Fruit fly (Drosophila melanogaster) whole organism, embryonic: ENCODE measurements around the gene E2f2.

Experiments used
- CG14667 ChIP-seq: fragments of 200-800 bp; sonication (Bioruptor generic); IDR thresholded peaks from 2 replicates; pipeline ENCODE4 v1.3.6; 2022; ENCODE audit warnings: missing biosample characterization, missing genetic modification characterization
- CG2712 ChIP-seq: fragments of 200-800 bp; optimal IDR thresholded peaks from 3 replicates; lab custom pipeline; 2019; ENCODE audit warnings: missing biosample characterization, mild to moderate bottlenecking, missing genetic modification characterization, moderate library complexity
- CG2889 ChIP-seq: fragments of 200-800 bp; sonication (Bioruptor generic); IDR thresholded peaks from 3 replicates; pipeline ENCODE4 v1.3.6; 2022; ENCODE audit warnings: missing biosample characterization, missing genetic modification characterization
- CG33213 ChIP-seq: fragments of 200-800 bp; sonication (Bioruptor generic); optimal IDR thresholded peaks from 3 replicates; lab custom pipeline; 2016; ENCODE audit warnings: missing biosample characterization, missing genetic modification characterization

DNA sequence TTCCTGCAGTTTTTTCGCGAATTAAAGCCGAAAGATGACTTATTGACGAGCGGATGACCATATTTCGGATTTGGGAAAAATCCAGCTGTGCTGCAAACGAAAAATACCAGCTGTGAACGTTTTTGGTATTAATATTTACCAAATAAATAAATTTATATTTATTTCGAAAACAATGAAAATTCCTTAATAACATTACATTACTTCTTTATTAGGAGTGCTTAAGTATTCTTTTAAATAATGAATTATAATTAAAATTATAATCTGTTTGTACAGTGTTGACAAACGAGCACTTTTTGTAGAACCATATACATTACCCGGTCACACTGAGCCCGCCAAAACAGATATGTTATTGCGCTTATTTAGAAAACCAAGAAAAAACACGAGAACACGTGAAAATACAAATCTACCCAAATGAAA, 23.1 kb upstream of the E2f2 start, which contains the start of the genes bur and Mcm10:
- no peak for TF ChIP-seq CG14667 (GFP tag; lab: Robert Waterston, UW)
- no peak for TF ChIP-seq CG2712 (tag; lab: Kevin White, UChicago)
- TF ChIP-seq CG33213 (GFP tag; lab: Kevin White, UChicago) = no peak
- no peak for TF ChIP-seq CG2889 (GFP tag; lab: Robert Waterston, UW)
